Worm (Caenorhabditis elegans) whole organism, mixed stage, embryonic: ENCODE measurements around the gene Y22D7AL.11.

Source experiments
- M03D4.4 ChIP-seq: sonication (generic microtip); optimal IDR thresholded peaks from 2 replicates; lab custom pipeline; 2017; ENCODE audit warnings: mild to moderate bottlenecking, missing genetic modification characterization, missing compliant biosample characterization
- bed-3 ChIP-seq: fragments of 200-800 bp; sonication (Bioruptor generic); optimal IDR thresholded peaks from 3 replicates; lab custom pipeline; 2018; ENCODE audit warnings: mild to moderate bottlenecking, missing genetic modification characterization, moderate library complexity, missing compliant biosample characterization
- blmp-1 ChIP-seq: fragments of 150-350 bp; optimal IDR thresholded peaks from 2 replicates; lab custom pipeline; 2014; ENCODE audit warnings: missing biosample characterization, missing genetic modification characterization
- ceh-39 ChIP-seq: fragments of 150-350 bp; optimal IDR thresholded peaks from 2 replicates; lab custom pipeline; 2014; ENCODE audit warnings: missing biosample characterization, missing genetic modification characterization
- ceh-43 ChIP-seq: fragments of 200-800 bp; sonication (Bioruptor generic); optimal IDR thresholded peaks from 2 replicates; lab custom pipeline; 2018; ENCODE audit warnings: mild to moderate bottlenecking, missing genetic modification characterization, moderate library complexity, missing compliant biosample characterization
- ceh-83 ChIP-seq: fragments of 200-800 bp; sonication (Bioruptor generic); optimal IDR thresholded peaks from 2 replicates; lab custom pipeline; 2018; ENCODE audit warnings: mild to moderate bottlenecking, missing genetic modification characterization, missing compliant biosample characterization
- ces-1 ChIP-seq: fragments of 150-350 bp; optimal IDR thresholded peaks from 2 replicates; lab custom pipeline; 2014; ENCODE audit warnings: missing biosample characterization, missing genetic modification reagents, missing genetic modification characterization
- cnd-1 ChIP-seq: fragments of 200-800 bp; sonication (Bioruptor generic); optimal IDR thresholded peaks from 2 replicates; lab custom pipeline; 2018; ENCODE audit warnings: mild to moderate bottlenecking, missing genetic modification characterization, missing compliant biosample characterization
- drap-1 ChIP-seq: fragments of 200-800 bp; sonication (Bioruptor generic); optimal IDR thresholded peaks from 3 replicates; lab custom pipeline; 2018; ENCODE audit warnings: mild to moderate bottlenecking, missing genetic modification characterization, missing compliant biosample characterization
- elt-1 ChIP-seq: sonication (generic microtip); optimal IDR thresholded peaks from 2 replicates; lab custom pipeline; 2017; ENCODE audit warnings: missing genetic modification characterization, mild to moderate bottlenecking, missing compliant biosample characterization, antibody characterized with exemption, moderate library complexity, borderline replicate concordance; ENCODE audit not compliant: insufficient read depth
- elt-3 ChIP-seq: fragments of 150-350 bp; optimal IDR thresholded peaks from 2 replicates; lab custom pipeline; 2014; ENCODE audit warnings: missing biosample characterization, missing genetic modification characterization
- flh-1 ChIP-seq: fragments of 200-800 bp; sonication (Bioruptor generic); optimal IDR thresholded peaks from 2 replicates; lab custom pipeline; 2018; ENCODE audit warnings: mild to moderate bottlenecking, missing genetic modification characterization, moderate library complexity, missing compliant biosample characterization
- ham-2 ChIP-seq: fragments of 200-800 bp; sonication (Bioruptor generic); optimal IDR thresholded peaks from 2 replicates; lab custom pipeline; 2018; ENCODE audit warnings: mild to moderate bottlenecking, missing genetic modification characterization, missing compliant biosample characterization
- hlh-1 ChIP-seq: fragments of 150-350 bp; optimal IDR thresholded peaks from 2 replicates; lab custom pipeline; 2014; ENCODE audit warnings: missing biosample characterization, missing genetic modification reagents, missing genetic modification characterization
- lin-13 ChIP-seq: fragments of 150-350 bp; optimal IDR thresholded peaks from 2 replicates; lab custom pipeline; 2014; ENCODE audit warnings: missing biosample characterization, missing genetic modification characterization
- lin-32 ChIP-seq: fragments of 200-800 bp; sonication (Bioruptor generic); optimal IDR thresholded peaks from 2 replicates; lab custom pipeline; 2018; ENCODE audit warnings: mild to moderate bottlenecking, missing genetic modification characterization, missing compliant biosample characterization
- mab-5 ChIP-seq: fragments of 150-350 bp; optimal IDR thresholded peaks from 2 replicates; lab custom pipeline; 2014; ENCODE audit warnings: missing biosample characterization, missing genetic modification characterization
- mep-1 ChIP-seq: fragments of 150-350 bp; optimal IDR thresholded peaks from 2 replicates; lab custom pipeline; 2017; ENCODE audit warnings: missing biosample characterization, missing genetic modification reagents, missing genetic modification characterization, inconsistent platforms
- mls-2 ChIP-seq: sonication (generic microtip); optimal IDR thresholded peaks from 2 replicates; lab custom pipeline; 2016; ENCODE audit warnings: mild to moderate bottlenecking, missing genetic modification characterization, moderate library complexity, missing compliant biosample characterization
- nhr-12 ChIP-seq: fragments of 150-350 bp; optimal IDR thresholded peaks from 2 replicates; lab custom pipeline; 2014; ENCODE audit warnings: missing biosample characterization, missing genetic modification characterization
- nhr-2 ChIP-seq: fragments of 150-350 bp; optimal IDR thresholded peaks from 2 replicates; lab custom pipeline; 2014; ENCODE audit warnings: missing biosample characterization, missing genetic modification characterization
- nhr-237 ChIP-seq: fragments of 150-350 bp; optimal IDR thresholded peaks from 2 replicates; lab custom pipeline; 2014; ENCODE audit warnings: missing biosample characterization, missing genetic modification characterization
- nhr-28 ChIP-seq: fragments of 150-350 bp; optimal IDR thresholded peaks from 2 replicates; lab custom pipeline; 2014; ENCODE audit warnings: missing biosample characterization, missing genetic modification characterization
- nhr-76 ChIP-seq: sonication (generic microtip); optimal IDR thresholded peaks from 2 replicates; lab custom pipeline; 2017; ENCODE audit warnings: missing biosample characterization, missing genetic modification characterization
- pha-4 ChIP-seq: fragments of 150-350 bp; optimal IDR thresholded peaks from 2 replicates; lab custom pipeline; 2018; ENCODE audit warnings: missing biosample characterization, missing genetic modification reagents, missing genetic modification characterization
- sem-2 ChIP-seq: fragments of 200-800 bp; sonication (Bioruptor generic); optimal IDR thresholded peaks from 2 replicates; lab custom pipeline; 2018; ENCODE audit warnings: mild to moderate bottlenecking, missing genetic modification characterization, missing compliant biosample characterization
- snpc-4 ChIP-seq: fragments of 150-350 bp; optimal IDR thresholded peaks from 2 replicates; lab custom pipeline; 2014; ENCODE audit warnings: missing biosample characterization, missing genetic modification characterization
- tbx-8 ChIP-seq: fragments of 200-800 bp; sonication (Bioruptor generic); optimal IDR thresholded peaks from 2 replicates; lab custom pipeline; 2018; ENCODE audit warnings: mild to moderate bottlenecking, missing genetic modification characterization, moderate library complexity, missing compliant biosample characterization
- unc-39 ChIP-seq: fragments of 150-350 bp; optimal IDR thresholded peaks from 2 replicates; lab custom pipeline; 2014; ENCODE audit warnings: missing biosample characterization, missing genetic modification characterization
- unc-62 ChIP-seq: fragments of 150-350 bp; optimal IDR thresholded peaks from 2 replicates; lab custom pipeline; 2014; ENCODE audit warnings: missing biosample characterization, missing genetic modification reagents, missing genetic modification characterization
- zip-8 ChIP-seq: fragments of 150-350 bp; optimal IDR thresholded peaks from 2 replicates; lab custom pipeline; 2014; ENCODE audit warnings: missing biosample characterization, missing genetic modification characterization
- ztf-11 ChIP-seq: fragments of 150-350 bp; optimal IDR thresholded peaks from 2 replicates; lab custom pipeline; 2014; ENCODE audit warnings: missing biosample characterization, missing genetic modification characterization

Gene Y22D7AL.11

DNA sequence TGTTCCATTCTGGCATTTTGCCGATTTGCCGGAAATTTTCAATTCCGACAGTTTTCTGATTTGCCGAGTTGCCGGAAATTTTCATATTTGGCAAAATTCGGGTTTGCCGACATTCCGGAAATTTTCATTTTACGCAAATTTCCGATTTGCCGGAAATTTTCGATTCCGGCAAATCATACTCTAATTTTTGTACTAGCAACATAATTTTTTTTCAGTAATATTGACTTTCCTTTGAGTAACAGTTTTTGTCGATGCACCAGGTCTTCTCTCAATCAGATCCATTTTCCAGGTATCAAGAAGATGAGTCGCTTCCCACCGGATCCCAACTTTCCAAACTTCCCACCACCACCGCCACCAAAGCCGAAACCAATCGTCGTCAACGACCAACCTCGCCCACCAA is 7.0 kb upstream of the Y22D7AL.11 start, which contains the start of gene Y22D7AL.3:
Gene Y22D7AL.3, plus strand, starts transcription at position 301 of the 400 bp plus-strand sequence.
- TF ChIP-seq M03D4.4 (tag; lab: Kevin White, UChicago) (no peak), bed-3 (no peak), tbx-8 (GFP tag; lab: Kevin White, UChicago) (no peak), ceh-43 (GFP tag; lab: Kevin White, UChicago) (no peak), elt-1 (tag; lab: Kevin White, UChicago) (no peak), mep-1 (tag; lab: Kevin White, UChicago) (no peak), zip-8 (tag; lab: Kevin White, UChicago) (no peak), nhr-28 (no peak), mab-5 (tag; lab: Kevin White, UChicago) (no peak), lin-13 (tag; lab: Kevin White, UChicago) (no peak), nhr-12 (tag; lab: Kevin White, UChicago) (no peak), nhr-2 (tag; lab: Kevin White, UChicago) (no peak), nhr-76 (tag; lab: Kevin White, UChicago) (no peak), ztf-11 (no peak), lin-32 (GFP tag; lab: Kevin White, UChicago) (no peak), nhr-237 (tag; lab: Kevin White, UChicago) (no peak)

DNA sequence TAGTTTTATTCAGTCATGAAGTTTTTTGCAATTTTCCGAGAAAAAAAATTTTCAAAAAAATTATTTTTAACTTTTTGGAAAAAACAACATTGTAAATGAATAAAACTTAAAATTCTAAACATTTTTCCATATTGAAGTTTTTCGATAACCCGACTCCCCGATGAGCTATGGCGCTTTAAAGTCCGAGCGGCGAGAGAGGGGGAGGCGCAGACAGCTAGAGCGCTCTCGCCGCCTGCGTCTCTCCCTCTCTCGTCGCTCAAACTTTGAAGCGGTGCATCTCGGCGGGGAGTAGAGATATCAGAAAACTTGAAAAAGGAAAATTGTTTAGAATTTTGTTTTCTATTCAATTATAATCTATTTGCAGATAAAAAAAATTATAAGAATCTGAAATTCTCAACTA is 4.2 kb upstream of the Y22D7AL.11 start:
- TF ChIP-seq M03D4.4 (tag; lab: Kevin White, UChicago): no peak
- no peak for TF ChIP-seq lin-13 (tag; lab: Kevin White, UChicago)
- no peak for TF ChIP-seq elt-1 (tag; lab: Kevin White, UChicago)
- no peak for TF ChIP-seq hlh-1
- no peak for TF ChIP-seq lin-32 (GFP tag; lab: Kevin White, UChicago)
- TF ChIP-seq nhr-237 (tag; lab: Kevin White, UChicago): no peak
- no peak for TF ChIP-seq nhr-76 (tag; lab: Kevin White, UChicago)
- no peak for TF ChIP-seq ceh-83
- TF ChIP-seq mep-1 (tag; lab: Kevin White, UChicago): no peak
- TF ChIP-seq pha-4: no peak
- TF ChIP-seq ceh-43 (GFP tag; lab: Kevin White, UChicago): no peak
- no peak for TF ChIP-seq cnd-1 (tag; lab: Kevin White, UChicago)
- TF ChIP-seq unc-62: no peak
- no peak for TF ChIP-seq nhr-12 (tag; lab: Kevin White, UChicago)
- TF ChIP-seq, all 35 proteins: peak for 0

DNA sequence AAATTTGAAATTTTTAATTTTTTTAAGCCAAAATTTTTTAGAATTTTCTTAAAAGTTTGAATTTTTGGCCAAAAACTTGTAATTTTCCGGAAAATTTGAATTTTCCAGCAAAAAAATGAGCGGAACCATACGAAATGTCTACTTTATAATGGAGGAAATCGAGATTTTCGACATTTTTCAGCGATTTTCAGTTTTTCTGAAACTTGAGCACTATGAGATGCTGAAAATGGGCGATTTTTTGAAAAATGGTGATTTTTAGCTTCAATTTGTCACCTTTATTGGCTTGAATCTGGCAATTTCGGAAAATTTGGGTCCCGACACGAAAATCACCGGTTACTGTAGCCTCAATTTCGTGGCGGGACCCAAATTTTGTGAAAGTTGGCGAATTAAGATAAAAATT is 7.6 kb downstream of the Y22D7AL.11 start, which contains the start of gene Y22D7AL.4:
Gene Y22D7AL.4, plus strand, starts transcription at position 109 of the 400 bp plus-strand sequence.
- TF ChIP-seq ztf-11 (no peak), lin-13 (tag; lab: Kevin White, UChicago) (no peak), ceh-39 (no peak), blmp-1 (tag; lab: Kevin White, UChicago) (no peak), M03D4.4 (tag; lab: Kevin White, UChicago) (no peak), mls-2 (tag; lab: Kevin White, UChicago) (no peak), mab-5 (tag; lab: Kevin White, UChicago) (no peak), ham-2 (GFP tag; lab: Kevin White, UChicago) (no peak), elt-3 (no peak), nhr-2 (tag; lab: Kevin White, UChicago) (no peak), flh-1 (GFP tag; lab: Kevin White, UChicago) (no peak), unc-62 (no peak), mep-1 (tag; lab: Kevin White, UChicago) (no peak), lin-32 (GFP tag; lab: Kevin White, UChicago) (no peak), pha-4 (no peak), drap-1 (GFP tag; lab: Kevin White, UChicago) (no peak), nhr-28 (no peak), nhr-76 (tag; lab: Kevin White, UChicago) (no peak), bed-3 (no peak)

DNA sequence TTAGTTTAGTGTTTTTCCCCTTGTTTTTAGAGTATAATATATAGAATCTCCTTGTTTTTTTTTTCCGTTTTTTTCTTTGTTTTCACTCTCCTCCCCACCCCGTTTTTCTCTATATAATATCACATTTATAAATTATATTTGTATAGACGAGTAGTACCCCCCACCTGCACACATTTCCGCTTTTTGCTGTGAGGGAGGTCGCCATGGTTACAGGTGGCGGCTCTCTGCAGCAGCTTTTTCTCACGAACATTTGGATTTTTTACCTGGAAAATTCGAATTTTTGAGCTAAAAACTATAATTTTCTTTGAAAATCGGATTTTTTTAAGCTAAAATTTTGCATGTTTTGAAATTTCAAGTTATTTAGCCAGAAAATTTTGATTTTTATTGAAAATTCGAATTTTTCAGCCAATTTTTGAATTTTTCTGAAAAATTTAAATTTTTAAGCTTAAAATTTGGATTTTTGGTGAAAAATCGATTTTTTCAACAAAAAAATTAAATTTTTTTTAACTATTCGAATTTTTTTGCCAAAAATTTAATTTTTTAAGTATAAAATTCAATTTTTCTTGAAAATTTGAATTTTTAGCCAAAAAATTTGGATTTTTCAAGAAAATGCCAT is 8.4 kb downstream of the Y22D7AL.11 start:
- TF ChIP-seq ces-1 (GFP tag; lab: Kevin White, UChicago) (no peak), cnd-1 (tag; lab: Kevin White, UChicago) (no peak), unc-39 (no peak), tbx-8 (GFP tag; lab: Kevin White, UChicago) (no peak)

DNA sequence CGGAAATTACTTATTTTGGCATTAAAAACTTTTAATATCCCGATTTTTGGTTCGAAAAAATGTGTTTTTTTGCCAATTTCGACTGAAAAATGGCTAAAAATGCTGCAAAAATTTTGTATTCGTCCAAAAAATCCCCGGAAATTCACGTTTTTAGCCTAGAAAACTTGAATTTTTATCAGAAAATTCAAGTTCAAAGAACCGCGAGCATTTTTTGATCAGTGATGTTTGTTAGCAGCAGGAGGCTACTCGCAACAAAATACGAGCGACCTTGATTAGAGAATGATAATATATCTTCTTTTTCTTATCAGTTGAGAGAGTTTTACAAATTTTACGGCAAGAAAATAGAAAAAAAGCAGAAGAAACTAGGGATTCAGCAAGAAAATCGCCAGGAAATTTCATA is 11.8 kb downstream of the Y22D7AL.11 start:
- TF ChIP-seq ces-1 (GFP tag; lab: Kevin White, UChicago) (no peak), snpc-4 (no peak), sem-2 (GFP tag; lab: Kevin White, UChicago) (no peak), bed-3 (no peak), flh-1 (GFP tag; lab: Kevin White, UChicago) (no peak), nhr-2 (tag; lab: Kevin White, UChicago) (no peak), blmp-1 (tag; lab: Kevin White, UChicago) (no peak), drap-1 (GFP tag; lab: Kevin White, UChicago) (no peak)
